Fruit fly (Drosophila melanogaster): Measurements from ENCODE around the gene CG5265.

The CG5265 gene

dm6 chr3R:17132098-17132712 is 6.6 kb upstream of the CG5265 start, which contains the start of the genes CG4053 and CG31266:
CG4053 (minus strand) TSS chr3R:17132198.
CG31266 (plus strand) TSS chr3R:17132662.
- no peak for TF ChIP-seq noc (tag; optimal IDR thresholded peaks at IDR 0.05)

dm6 chr3R:17133897-17134296 is 4.9 kb upstream of the CG5265 start, which contains the start of gene CG31267:
CG31267 (plus strand) TSS chr3R:17134197.
- no peak for TF ChIP-seq noc (tag; optimal IDR thresholded peaks at IDR 0.05)

DNA sequence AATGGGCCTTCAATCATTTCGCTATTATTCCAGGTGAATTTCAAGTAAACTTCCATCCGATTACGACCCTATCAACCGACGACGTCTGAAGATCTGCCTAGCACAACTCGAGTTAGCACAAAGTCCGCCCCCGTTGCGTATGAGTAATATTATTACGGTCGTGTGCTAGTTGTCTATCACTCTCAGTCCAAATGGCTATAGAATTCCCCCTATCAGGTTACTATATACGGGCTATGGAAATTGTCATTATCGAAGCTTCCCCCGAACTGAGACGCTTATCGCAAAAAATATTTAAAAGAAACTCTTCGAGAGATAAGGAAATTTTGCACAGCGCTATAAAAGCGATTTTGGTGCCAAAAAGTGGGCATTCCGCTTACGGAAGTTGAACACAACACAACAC is 3.1 kb upstream of the CG5265 start, which contains the start of gene CG5246:
Gene CG5246 (plus strand): TSS at position 365 of the 400 bp plus-strand sequence.
- peak; percentile 12 for TF ChIP-seq noc (tag; optimal IDR thresholded peaks at IDR 0.05)

DNA sequence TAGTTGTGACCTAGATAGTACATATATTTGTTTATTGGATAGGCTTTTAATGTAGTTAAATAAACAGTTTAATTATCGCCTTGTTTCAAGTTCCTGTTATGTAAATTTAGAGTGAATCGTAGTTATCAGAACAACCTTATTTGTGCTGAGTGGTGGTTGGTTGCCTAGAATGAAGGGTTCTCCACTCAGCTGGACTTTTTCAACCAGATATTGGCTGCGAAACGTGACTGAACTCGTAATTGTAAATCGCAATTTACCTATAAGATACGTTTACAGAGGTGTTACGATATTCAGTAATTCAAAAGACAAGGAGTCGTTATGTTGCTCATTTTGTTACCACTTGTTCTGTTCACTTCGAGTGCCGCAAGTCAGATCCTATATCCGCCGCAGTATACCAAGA is 1.2 kb upstream of the CG5265 start, which contains the start of gene CG5255:
Gene CG5255 (plus strand): TSS at position 301 of the 400 bp plus-strand sequence.
- no peak for TF ChIP-seq noc (tag; optimal IDR thresholded peaks at IDR 0.05)

DNA sequence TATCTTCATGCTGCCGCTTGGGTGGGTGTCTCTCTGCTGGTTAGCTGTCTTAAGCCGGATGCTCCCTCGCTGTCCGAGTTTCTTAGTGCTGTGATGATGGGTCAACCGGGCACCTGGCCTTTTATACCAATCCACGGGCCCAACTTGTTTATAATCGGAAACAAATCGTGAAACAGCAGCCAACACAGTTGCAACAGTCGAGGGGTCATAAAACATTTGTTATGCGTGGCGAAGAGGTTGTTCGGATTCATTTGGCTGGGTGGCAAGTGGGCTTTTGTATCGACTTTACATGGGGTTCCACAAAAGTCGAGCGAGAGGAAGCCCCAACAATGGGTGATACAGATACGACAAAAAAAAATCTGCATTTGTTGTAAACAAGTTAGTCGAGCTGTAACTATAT is 3.5 kb downstream of the CG5265 start, which contains the start of gene TwdlW:
Gene TwdlW (minus strand): TSS at position 101 of the 400 bp plus-strand sequence.
- TF ChIP-seq noc (tag; optimal IDR thresholded peaks at IDR 0.05): no peak

DNA sequence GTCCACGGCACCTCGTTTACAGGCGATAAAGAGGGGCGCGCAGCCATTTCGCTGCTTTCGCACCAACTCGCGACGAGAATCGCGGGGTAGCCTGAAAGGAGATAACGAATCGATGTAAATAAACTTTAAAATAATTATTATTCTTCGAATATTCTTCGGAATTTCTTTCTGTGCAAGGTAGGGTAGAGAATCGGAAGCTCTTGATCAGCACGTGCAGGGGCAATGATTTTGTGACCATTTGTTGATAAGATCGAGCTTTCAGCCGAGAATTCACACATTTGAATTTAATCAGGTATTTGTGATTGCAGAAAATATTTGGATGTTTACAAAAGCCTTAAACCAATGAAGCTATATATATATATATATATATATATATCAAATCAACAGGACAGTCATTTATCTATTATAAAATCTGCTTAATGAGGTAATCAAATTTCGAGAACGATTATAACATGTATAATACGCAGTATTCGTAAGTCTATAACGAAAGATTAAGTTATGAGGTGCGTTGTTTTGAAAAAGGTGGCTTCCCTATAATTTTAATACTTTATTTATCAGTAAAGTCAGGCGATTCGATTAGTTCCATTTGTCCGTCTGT is 8.9 kb downstream of the CG5265 start:
- TF ChIP-seq noc (tag; optimal IDR thresholded peaks at IDR 0.05): no peak

- TF ChIP-seq noc (tag; optimal IDR thresholded peaks at IDR 0.05): no peak
These were observed 10.4 kb downstream of the CG5265 start, which contains the start of the genes m-cup and Det for dm6 chr3R:17149080-17149746. m-cup (minus strand) TSS chr3R:17149412. Det (plus strand) TSS chr3R:17149667.

dm6 chr3R:17150287-17150686 is 11.5 kb downstream of the CG5265 start, which contains the start of gene Smug:
Smug (plus strand) TSS chr3R:17150587.
- no peak for TF ChIP-seq noc (tag; optimal IDR thresholded peaks at IDR 0.05)

- no peak for TF ChIP-seq noc (tag; optimal IDR thresholded peaks at IDR 0.05)
These were observed 12.7 kb downstream of the CG5265 start, which contains the start of gene CG5292 for dm6 chr3R:17151376-17152026. CG5292 (plus strand) TSS chr3R:17151861.

- TF ChIP-seq noc (tag; optimal IDR thresholded peaks at IDR 0.05): no peak
These were observed 39.3 kb downstream of the CG5265 start for dm6 chr3R:17178140-17178539.

Data from whole organism, larva.